In the genomic region with DNA sequence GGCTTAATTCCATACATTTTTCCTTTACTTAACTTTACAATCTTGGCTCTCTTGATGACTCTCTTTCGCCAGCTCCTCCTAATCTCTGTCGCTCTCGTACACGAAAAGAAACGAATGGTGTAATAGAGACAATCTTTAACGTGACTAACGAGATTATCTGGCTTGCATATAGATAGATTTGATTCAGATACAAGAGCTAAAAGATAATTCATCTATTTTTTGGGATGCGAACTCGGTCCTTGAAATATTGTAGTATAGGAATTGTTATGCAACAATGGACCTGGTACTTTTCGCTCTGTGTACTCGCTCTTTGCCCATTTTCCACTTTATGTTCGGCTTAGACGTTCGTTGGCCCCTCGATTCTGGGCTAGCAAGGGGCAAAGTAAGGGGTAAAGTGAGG, we compare ENCODE assay signal across 1 fruit fly cellular context.
TF ChIP-seq lines count a peak whose summit lies in the region.

No protein-coding gene starts in this region.

TF ChIP-seq in whole organism, embryonic, 481 proteins besides CTCF, POLR2A, EP300 and RAD21 (continued from another document and continues in another):
- TF ChIP-seq CG9876 (GFP tag; optimal IDR thresholded peaks at IDR 0.05; lab: Kevin White, UChicago) (peak; percentile 58), Opbp (GFP tag; IDR thresholded peaks at IDR 0.05; lab: Robert Waterston, UW; ENCODE audit: partially characterized antibody) (no peak), CG6272 (GFP tag; IDR thresholded peaks at IDR 0.05; lab: Robert Waterston, UW) (peak; percentile 67), HmgD (GFP tag; optimal IDR thresholded peaks at IDR 0.05; lab: Kevin White, UChicago) (peak; percentile 58), GATAe (GFP tag; conservative IDR thresholded peaks at IDR 0.05; lab: Robert Waterston, UW) (no peak), CG18476 (GFP tag; optimal IDR thresholded peaks at IDR 0.05; lab: Kevin White, UChicago) (peak; percentile 66), vnd (GFP tag; IDR thresholded peaks at IDR 0.05; lab: Robert Waterston, UW; ENCODE audit: partially characterized antibody) (no peak), CG13424 (tag; optimal IDR thresholded peaks at IDR 0.05; lab: Kevin White, UChicago) (peak; percentile 79), CG10565 (GFP tag; optimal IDR thresholded peaks at IDR 0.05; lab: Kevin White, UChicago) (no peak), CG10321 (GFP tag; IDR thresholded peaks at IDR 0.05; lab: Robert Waterston, UW) (no peak), H15 (GFP tag; IDR thresholded peaks at IDR 0.05; lab: Robert Waterston, UW) (peak; percentile 30; the same call in 1 of the 3 replicates), danr (GFP tag; IDR thresholded peaks at IDR 0.05; lab: Robert Waterston, UW) (peak; percentile 42; the same call in 1 of the 2 replicates), toy (GFP tag; IDR thresholded peaks at IDR 0.05; lab: Robert Waterston, UW) (no peak), CG9609 (GFP tag; optimal IDR thresholded peaks at IDR 0.05; lab: Kevin White, UChicago) (peak; percentile 73), Dad (GFP tag; optimal IDR thresholded peaks at IDR 0.05; lab: Kevin White, UChicago) (peak; percentile 66), hkb (optimal IDR thresholded peaks at IDR 0.05; lab: Kevin White, UChicago) (no peak), hkb (GFP tag; IDR thresholded peaks at IDR 0.05; lab: Robert Waterston, UW) (peak; percentile 85), stwl (tag; optimal IDR thresholded peaks at IDR 0.05; lab: Kevin White, UChicago) (no peak), nerfin-1 (tag; optimal IDR thresholded peaks at IDR 0.05; lab: Kevin White, UChicago) (peak; percentile 45), CG1603 (tag; optimal IDR thresholded peaks at IDR 0.05; lab: Kevin White, UChicago) (peak; percentile 91), CG12942 (GFP tag; optimal IDR thresholded peaks at IDR 0.05; lab: Kevin White, UChicago) (peak; percentile 49), lab (GFP tag; optimal IDR thresholded peaks at IDR 0.05; lab: Kevin White, UChicago) (peak; percentile 89), Ptx1 (GFP tag; IDR thresholded peaks at IDR 0.05; lab: Robert Waterston, UW) (peak; percentile 79), Aef1 (GFP tag; IDR thresholded peaks at IDR 0.05; lab: Robert Waterston, UW) (peak; percentile 41; the same call in 1 of the 3 replicates), Gsc (GFP tag; IDR thresholded peaks at IDR 0.05; lab: Robert Waterston, UW) (peak; percentile 30; the same call in 1 of the 2 replicates), zfh1 (GFP tag; IDR thresholded peaks at IDR 0.05; lab: Robert Waterston, UW) (peak; percentile 72), CG16813 (GFP tag; IDR thresholded peaks at IDR 0.05; lab: Robert Waterston, UW; ENCODE audit: partially characterized antibody) (no peak), stc (GFP tag; IDR thresholded peaks at IDR 0.05; lab: Robert Waterston, UW) (peak; percentile 48), CG6791 (GFP tag; IDR thresholded peaks at IDR 0.05; lab: Robert Waterston, UW; ENCODE audit: partially characterized antibody) (no peak), CG12236 (GFP tag; optimal IDR thresholded peaks at IDR 0.05; lab: Kevin White, UChicago) (peak; percentile 41), CrebB (tag; optimal IDR thresholded peaks at IDR 0.05; lab: Kevin White, UChicago) (peak; percentile 82), cas (GFP tag; IDR thresholded peaks at IDR 0.05; lab: Robert Waterston, UW) (no peak), NC2α (GFP tag; optimal IDR thresholded peaks at IDR 0.05; lab: Kevin White, UChicago) (peak; percentile 47), abd-A (tag; optimal IDR thresholded peaks at IDR 0.05; lab: Kevin White, UChicago) (no peak), unpg (GFP tag; optimal IDR thresholded peaks at IDR 0.05; lab: Kevin White, UChicago) (peak; percentile 83), amos (GFP tag; IDR thresholded peaks at IDR 0.05; lab: Robert Waterston, UW; ENCODE audit: partially characterized antibody) (no peak), Trl (optimal IDR thresholded peaks at IDR 0.05; lab: Kevin White, UChicago) (peak; percentile 27 to 62), Trl (GFP tag; optimal IDR thresholded peaks at IDR 0.05; lab: Kevin White, UChicago) (peak; percentile 65), jing (GFP tag; optimal IDR thresholded peaks at IDR 0.05; lab: Kevin White, UChicago) (peak; percentile 67), Nf-YC (tag; optimal IDR thresholded peaks at IDR 0.05; lab: Kevin White, UChicago) (peak; percentile 53), CG10543 (GFP tag; optimal IDR thresholded peaks at IDR 0.05; lab: Kevin White, UChicago) (peak; percentile 40), Side (GFP tag; optimal IDR thresholded peaks at IDR 0.05; lab: Kevin White, UChicago) (peak; percentile 84), CG8944 (GFP tag; optimal IDR thresholded peaks at IDR 0.05; lab: Kevin White, UChicago) (peak; percentile 64), tin (GFP tag; optimal IDR thresholded peaks at IDR 0.05; lab: Kevin White, UChicago) (peak; percentile 66), CG18011 (GFP tag; optimal IDR thresholded peaks at IDR 0.05; lab: Kevin White, UChicago) (peak; percentile 16), CG16815 (GFP tag; optimal IDR thresholded peaks at IDR 0.05; lab: Kevin White, UChicago) (peak; percentile 54), Hmx (GFP tag; optimal IDR thresholded peaks at IDR 0.05; lab: Kevin White, UChicago) (peak; percentile 5), btn (GFP tag; optimal IDR thresholded peaks at IDR 0.05; lab: Kevin White, UChicago) (peak; percentile 61), zfh2 (GFP tag; optimal IDR thresholded peaks at IDR 0.05; lab: Kevin White, UChicago) (peak; percentile 66), Hr39 (optimal IDR thresholded peaks at IDR 0.05; lab: Kevin White, UChicago) (no peak), lov (optimal IDR thresholded peaks at IDR 0.05; lab: Kevin White, UChicago) (no peak), lov (GFP tag; IDR thresholded peaks at IDR 0.05; lab: Robert Waterston, UW) (no peak), Atf3 (GFP tag; optimal IDR thresholded peaks at IDR 0.05; lab: Kevin White, UChicago) (peak; percentile 66), emc (GFP tag; optimal IDR thresholded peaks at IDR 0.05; lab: Kevin White, UChicago) (peak; percentile 43), CG31388 (GFP tag; optimal IDR thresholded peaks at IDR 0.05; lab: Kevin White, UChicago) (peak; percentile 35), odd (GFP tag; optimal IDR thresholded peaks at IDR 0.05; lab: Kevin White, UChicago) (peak; percentile 63), CG7745 (tag; optimal IDR thresholded peaks at IDR 0.05; lab: Kevin White, UChicago) (no peak), CG7928 (GFP tag; optimal IDR thresholded peaks at IDR 0.05; lab: Kevin White, UChicago) (peak; percentile 42), dan (GFP tag; IDR thresholded peaks at IDR 0.05; lab: Robert Waterston, UW) (no peak), CG8924 (tag; optimal IDR thresholded peaks at IDR 0.05; lab: Kevin White, UChicago) (peak; percentile 82), CG5953 (GFP tag; IDR thresholded peaks at IDR 0.05; lab: Robert Waterston, UW) (0 out of 2 replicates have a peak, but pooled peaks have one; percentile 4), CG8089 (GFP tag; optimal IDR thresholded peaks at IDR 0.05; lab: Kevin White, UChicago) (peak; percentile 70), Xrp1 (GFP tag; IDR thresholded peaks at IDR 0.05; lab: Robert Waterston, UW) (peak; percentile 81), eve (GFP tag; optimal IDR thresholded peaks at IDR 0.05; lab: Kevin White, UChicago) (peak in 1 of 2 experiments; percentile 90), Fer2 (tag; optimal IDR thresholded peaks at IDR 0.05; lab: Kevin White, UChicago) (peak; percentile 40), pita (GFP tag; optimal IDR thresholded peaks at IDR 0.05; lab: Kevin White, UChicago) (no peak), chinmo (GFP tag; IDR thresholded peaks at IDR 0.05; lab: Robert Waterston, UW; ENCODE audit: partially characterized antibody) (no peak), Mes4 (GFP tag; optimal IDR thresholded peaks at IDR 0.05; lab: Kevin White, UChicago) (peak; percentile 52), CG15514 (GFP tag; optimal IDR thresholded peaks at IDR 0.05; lab: Kevin White, UChicago) (peak; percentile 75), Dp (GFP tag; optimal IDR thresholded peaks at IDR 0.05; lab: Kevin White, UChicago) (no peak), fd102C (GFP tag; optimal IDR thresholded peaks at IDR 0.05; lab: Kevin White, UChicago) (no peak), E2f2 (GFP tag; IDR thresholded peaks at IDR 0.05; lab: Robert Waterston, UW) (peak; percentile 61), sna (GFP tag; IDR thresholded peaks at IDR 0.05; lab: Robert Waterston, UW; ENCODE audit: partially characterized antibody) (no peak), Sry-δ (GFP tag; optimal IDR thresholded peaks at IDR 0.05; lab: Kevin White, UChicago) (peak; percentile 28), CG3838 (GFP tag; optimal IDR thresholded peaks at IDR 0.05; lab: Kevin White, UChicago) (no peak), gcm (GFP tag; optimal IDR thresholded peaks at IDR 0.05; lab: Kevin White, UChicago) (peak; percentile 81), CG10462 (GFP tag; optimal IDR thresholded peaks at IDR 0.05; lab: Kevin White, UChicago) (peak; percentile 37), CG12744 (GFP tag; optimal IDR thresholded peaks at IDR 0.05; lab: Kevin White, UChicago) (peak; percentile 63), ato (GFP tag; IDR thresholded peaks at IDR 0.05; lab: Robert Waterston, UW; ENCODE audit: partially characterized antibody) (no peak), Ets97D (GFP tag; optimal IDR thresholded peaks at IDR 0.05; lab: Kevin White, UChicago) (peak; percentile 20), CG11247 (GFP tag; IDR thresholded peaks at IDR 0.05; lab: Robert Waterston, UW) (peak; percentile 62), CG11696 (GFP tag; IDR thresholded peaks at IDR 0.05; lab: Robert Waterston, UW) (peak; percentile 23; the same call in 1 of the 2 replicates), Ssrp (tag; optimal IDR thresholded peaks at IDR 0.05; lab: Kevin White, UChicago) (peak; percentile 66), MBD-R2 (GFP tag; IDR thresholded peaks at IDR 0.05; lab: Robert Waterston, UW) (peak; percentile 36; the same call in 1 of the 2 replicates), CG11398 (GFP tag; optimal IDR thresholded peaks at IDR 0.05; lab: Kevin White, UChicago) (peak; percentile 65), CG16779 (GFP tag; IDR thresholded peaks at IDR 0.05; lab: Robert Waterston, UW) (no peak), cwo (GFP tag; optimal IDR thresholded peaks at IDR 0.05; lab: Kevin White, UChicago) (peak; percentile 92), Rfx (GFP tag; IDR thresholded peaks at IDR 0.05; lab: Robert Waterston, UW) (peak; percentile 85), CG7963 (GFP tag; IDR thresholded peaks at IDR 0.05; lab: Robert Waterston, UW; ENCODE audit: partially characterized antibody) (no peak), HLH3B (GFP tag; IDR thresholded peaks at IDR 0.05; lab: Robert Waterston, UW) (peak; percentile 84), CG14050 (GFP tag; IDR thresholded peaks at IDR 0.05; lab: Robert Waterston, UW) (peak; percentile 66), fd96Cb (tag; optimal IDR thresholded peaks at IDR 0.05; lab: Kevin White, UChicago) (peak; percentile 81), CG17829 (tag; optimal IDR thresholded peaks at IDR 0.05; lab: Kevin White, UChicago) (peak; percentile 77), CG2889 (GFP tag; IDR thresholded peaks at IDR 0.05; lab: Robert Waterston, UW) (no peak), disco-r (GFP tag; optimal IDR thresholded peaks at IDR 0.05; lab: Kevin White, UChicago) (peak; percentile 4), ERR (GFP tag; optimal IDR thresholded peaks at IDR 0.05; lab: Kevin White, UChicago) (peak; percentile 65), CG17385 (GFP tag; optimal IDR thresholded peaks at IDR 0.05; lab: Kevin White, UChicago) (peak; percentile 69), bab2 (GFP tag; optimal IDR thresholded peaks at IDR 0.05; lab: Kevin White, UChicago) (peak; percentile 79), her (GFP tag; optimal IDR thresholded peaks at IDR 0.05; lab: Kevin White, UChicago) (peak; percentile 80), gro (GFP tag; optimal IDR thresholded peaks at IDR 0.05; lab: Kevin White, UChicago) (peak; percentile 66), CG17568 (GFP tag; optimal IDR thresholded peaks at IDR 0.05; lab: Kevin White, UChicago) (peak; percentile 37), gsb-n (tag; optimal IDR thresholded peaks at IDR 0.05; lab: Kevin White, UChicago) (peak; percentile 74), CG4360 (GFP tag; IDR thresholded peaks at IDR 0.05; lab: Robert Waterston, UW) (no peak), CG1024 (GFP tag; IDR thresholded peaks at IDR 0.05; lab: Robert Waterston, UW) (peak; percentile 34; the same call in 1 of the 2 replicates), CG12219 (GFP tag; optimal IDR thresholded peaks at IDR 0.05; lab: Kevin White, UChicago) (peak; percentile 81), CG13894 (tag; optimal IDR thresholded peaks at IDR 0.05; lab: Kevin White, UChicago) (peak; percentile 79), bowl (GFP tag; IDR thresholded peaks at IDR 0.05; lab: Robert Waterston, UW) (no peak), CG2129 (GFP tag; IDR thresholded peaks at IDR 0.05; lab: Robert Waterston, UW; ENCODE audit: partially characterized antibody) (no peak), so (GFP tag; IDR thresholded peaks at IDR 0.05; lab: Robert Waterston, UW) (peak; percentile 79; the same call in 2 of the 3 replicates), CG43689 (GFP tag; IDR thresholded peaks at IDR 0.05; lab: Robert Waterston, UW) (peak; percentile 38; the same call in 1 of the 2 replicates), CG15696 (tag; optimal IDR thresholded peaks at IDR 0.05; lab: Kevin White, UChicago) (peak; percentile 32), lmd (GFP tag; IDR thresholded peaks at IDR 0.05; lab: Robert Waterston, UW) (peak; percentile 83), slp2 (GFP tag; optimal IDR thresholded peaks at IDR 0.05; lab: Kevin White, UChicago) (peak; percentile 82), Doc2 (GFP tag; IDR thresholded peaks at IDR 0.05; lab: Robert Waterston, UW) (no peak), Sox102F (GFP tag; optimal IDR thresholded peaks at IDR 0.05; lab: Kevin White, UChicago) (peak; percentile 85), CG13624 (GFP tag; optimal IDR thresholded peaks at IDR 0.05; lab: Kevin White, UChicago) (peak; percentile 81), YL-1 (GFP tag; optimal IDR thresholded peaks at IDR 0.05; lab: Kevin White, UChicago) (peak; percentile 14), Nf-YB (GFP tag; optimal IDR thresholded peaks at IDR 0.05; lab: Kevin White, UChicago) (peak; percentile 61), Meics (GFP tag; optimal IDR thresholded peaks at IDR 0.05; lab: Kevin White, UChicago) (peak; percentile 81), CG33557 (GFP tag; optimal IDR thresholded peaks at IDR 0.05; lab: Kevin White, UChicago) (peak; percentile 13), CG42726 (GFP tag; IDR thresholded peaks at IDR 0.05; lab: Robert Waterston, UW; ENCODE audit: partially characterized antibody) (no peak), CG14965 (GFP tag; optimal IDR thresholded peaks at IDR 0.05; lab: Kevin White, UChicago; ENCODE audit: borderline replicate concordance) (no peak), sima (GFP tag; optimal IDR thresholded peaks at IDR 0.05; lab: Kevin White, UChicago) (no peak), ham (GFP tag; IDR thresholded peaks at IDR 0.05; lab: Robert Waterston, UW) (no peak), lola (GFP tag; optimal IDR thresholded peaks at IDR 0.05; lab: Kevin White, UChicago) (peak in 1 of 3 experiments; percentile 63)
